Fruit fly (Drosophila melanogaster): ENCODE data around the gene Vha68-3.

The Vha68-3 gene

DNA sequence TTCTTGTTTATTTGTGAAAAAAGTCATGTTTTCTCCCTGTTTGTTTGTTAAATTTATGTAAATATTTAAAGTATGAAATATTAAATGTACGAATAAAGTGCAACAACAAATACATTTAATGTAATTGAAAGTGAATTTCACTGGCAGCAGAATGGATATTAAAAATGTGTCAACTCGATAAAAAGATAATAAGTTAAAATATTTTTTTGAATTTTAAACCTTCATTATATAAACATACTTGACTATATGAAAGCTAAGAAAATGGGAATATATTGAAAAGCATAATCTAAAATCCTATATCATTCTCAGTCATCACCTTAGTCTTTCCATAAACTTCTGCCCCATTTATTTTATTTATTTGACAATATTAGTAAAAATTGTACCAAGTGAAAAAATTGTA, at the start of gene Vha68-3:
Gene Vha68-3 (plus strand): TSS at position 301 of the 400 bp plus-strand sequence.
- no peak for TF ChIP-seq Dll (optimal IDR thresholded peaks at IDR 0.05)
- TF ChIP-seq pan (optimal IDR thresholded peaks at IDR 0.05) = no peak
- no peak for TF ChIP-seq psq (optimal IDR thresholded peaks at IDR 0.05)
- no peak for TF ChIP-seq usp (GFP tag; optimal IDR thresholded peaks at IDR 0.05)
- no peak for TF ChIP-seq EcR (GFP tag; optimal IDR thresholded peaks at IDR 0.05)
- no peak for TF ChIP-seq CG8478 (optimal IDR thresholded peaks at IDR 0.05)

DNA sequence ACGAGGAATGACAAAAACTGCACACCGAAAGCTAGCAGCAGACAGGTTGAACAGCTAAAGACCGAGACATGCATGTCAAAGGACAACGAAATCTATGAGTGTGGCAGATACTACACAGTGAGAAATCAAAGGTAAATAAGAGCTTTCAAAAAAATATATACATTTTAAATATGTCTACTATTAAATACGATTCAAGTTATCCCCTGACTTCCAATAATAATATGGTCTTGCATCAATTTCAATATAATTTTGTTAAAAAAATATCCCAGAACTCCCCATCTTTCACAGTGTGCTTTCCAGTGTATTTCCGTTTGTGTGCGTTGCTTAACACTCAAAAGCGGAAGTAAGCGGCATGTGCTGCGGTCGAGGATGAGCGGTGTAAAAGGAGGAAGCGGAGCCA, 45.6 kb upstream of the Vha68-3 start:
- TF ChIP-seq pan (optimal IDR thresholded peaks at IDR 0.05) (no peak), CG8478 (optimal IDR thresholded peaks at IDR 0.05) (no peak), Dll (optimal IDR thresholded peaks at IDR 0.05) (no peak), psq (optimal IDR thresholded peaks at IDR 0.05) (no peak), usp (GFP tag; optimal IDR thresholded peaks at IDR 0.05) (no peak), EcR (GFP tag; optimal IDR thresholded peaks at IDR 0.05) (no peak)

DNA sequence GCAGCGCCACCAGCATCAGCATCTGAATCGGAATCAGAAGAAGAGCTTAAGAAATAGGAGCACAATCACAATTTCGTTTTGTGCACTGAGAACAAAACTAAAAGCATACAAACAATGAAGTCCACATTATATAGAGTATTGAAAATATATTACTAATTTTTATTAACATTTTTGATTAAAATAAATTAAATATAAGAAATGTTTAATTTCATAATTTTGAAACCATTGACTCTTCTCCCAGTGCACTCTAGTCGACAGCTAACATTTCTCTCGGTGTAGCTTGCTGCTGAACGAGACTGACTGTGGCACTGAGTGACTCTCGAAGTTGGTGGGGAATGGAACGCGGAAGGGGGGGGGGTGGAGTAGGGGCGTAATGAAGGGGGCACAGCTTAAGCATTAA, 27.9 kb upstream of the Vha68-3 start:
- TF ChIP-seq CG8478 (optimal IDR thresholded peaks at IDR 0.05) (no peak), EcR (GFP tag; optimal IDR thresholded peaks at IDR 0.05) (no peak), Dll (optimal IDR thresholded peaks at IDR 0.05) (no peak), usp (GFP tag; optimal IDR thresholded peaks at IDR 0.05) (no peak), pan (optimal IDR thresholded peaks at IDR 0.05) (no peak), psq (optimal IDR thresholded peaks at IDR 0.05) (no peak)

DNA sequence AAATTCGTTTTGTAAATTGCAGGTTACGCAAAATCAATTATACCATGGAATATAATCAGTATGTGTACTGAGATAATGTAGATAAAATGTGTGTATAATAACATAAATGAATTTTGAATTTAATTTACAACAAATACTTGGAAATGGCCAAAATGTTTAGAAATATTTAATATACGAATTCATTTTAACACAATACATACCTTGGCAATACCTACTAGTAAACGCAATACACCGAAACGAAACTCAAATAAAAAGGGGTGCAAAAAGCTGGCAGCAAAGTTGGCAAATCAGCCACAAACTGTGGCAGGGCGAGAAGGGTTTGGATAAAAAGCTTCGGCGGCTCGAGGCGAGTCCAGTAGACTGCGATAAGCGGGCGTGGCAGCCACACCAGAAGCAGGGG, 12.3 kb upstream of the Vha68-3 start, which contains the start of gene CG16800:
Gene CG16800 (plus strand): TSS at position 301 of the 400 bp plus-strand sequence.
- TF ChIP-seq psq (optimal IDR thresholded peaks at IDR 0.05) (no peak), Dll (optimal IDR thresholded peaks at IDR 0.05) (no peak), CG8478 (optimal IDR thresholded peaks at IDR 0.05) (no peak), usp (GFP tag; optimal IDR thresholded peaks at IDR 0.05) (no peak), EcR (GFP tag; optimal IDR thresholded peaks at IDR 0.05) (no peak), pan (optimal IDR thresholded peaks at IDR 0.05) (no peak)

DNA sequence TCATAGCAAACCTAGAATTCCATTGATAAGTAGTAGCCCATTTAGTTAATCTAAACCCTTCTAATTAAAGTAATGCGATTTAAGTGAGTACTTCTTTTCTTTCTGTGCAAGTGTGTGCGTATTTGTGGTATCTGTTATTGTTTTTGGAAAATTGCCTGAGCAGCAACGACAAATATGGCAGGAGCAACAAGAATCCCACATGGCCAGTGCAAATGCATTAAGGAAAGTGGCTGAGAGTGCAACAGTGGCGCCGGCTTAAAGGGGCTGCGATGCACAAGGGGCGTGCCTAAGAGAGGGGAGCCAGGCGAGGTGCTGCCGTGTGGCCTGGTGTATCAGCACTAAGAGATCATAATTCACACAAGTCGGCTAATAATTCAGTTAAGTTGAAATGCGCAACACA, 9.0 kb upstream of the Vha68-3 start:
- TF ChIP-seq Dll (optimal IDR thresholded peaks at IDR 0.05) (no peak), pan (optimal IDR thresholded peaks at IDR 0.05) (no peak), EcR (GFP tag; optimal IDR thresholded peaks at IDR 0.05) (no peak), usp (GFP tag; optimal IDR thresholded peaks at IDR 0.05) (no peak), CG8478 (optimal IDR thresholded peaks at IDR 0.05) (no peak), psq (optimal IDR thresholded peaks at IDR 0.05) (no peak)

DNA sequence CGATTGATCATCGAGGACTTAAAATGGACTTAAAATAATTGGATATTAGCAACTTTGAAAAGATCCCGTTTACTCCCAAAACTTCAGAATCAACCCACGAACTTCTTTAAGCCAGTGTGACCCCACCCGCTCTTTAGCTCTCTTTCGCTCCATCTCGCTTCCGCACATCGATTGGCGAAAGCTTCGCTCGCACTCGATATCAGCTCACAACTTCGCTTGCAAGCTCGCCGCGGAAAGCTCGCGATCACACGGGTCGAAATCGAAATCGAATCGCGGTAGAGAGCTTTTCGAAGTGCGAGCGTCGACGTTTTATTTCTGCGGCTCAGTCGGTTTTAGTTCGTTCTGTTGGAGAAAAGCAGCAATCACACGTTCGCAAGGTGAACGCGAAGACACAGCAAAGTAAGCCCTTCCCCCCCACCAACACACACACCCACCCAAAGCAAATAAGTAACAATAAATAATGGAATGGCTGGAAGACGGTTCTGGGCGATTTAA, 4.5 kb upstream of the Vha68-3 start, which contains the start of gene Vha68-2:
Gene Vha68-2 (plus strand): TSS at position 278 of the 495 bp plus-strand sequence.
- no peak for TF ChIP-seq psq (optimal IDR thresholded peaks at IDR 0.05)
- no peak for TF ChIP-seq usp (GFP tag; optimal IDR thresholded peaks at IDR 0.05)
- TF ChIP-seq EcR (GFP tag; optimal IDR thresholded peaks at IDR 0.05) = no peak
- no peak for TF ChIP-seq CG8478 (optimal IDR thresholded peaks at IDR 0.05)
- TF ChIP-seq pan (optimal IDR thresholded peaks at IDR 0.05) = no peak
- TF ChIP-seq Dll (optimal IDR thresholded peaks at IDR 0.05) = no peak

DNA sequence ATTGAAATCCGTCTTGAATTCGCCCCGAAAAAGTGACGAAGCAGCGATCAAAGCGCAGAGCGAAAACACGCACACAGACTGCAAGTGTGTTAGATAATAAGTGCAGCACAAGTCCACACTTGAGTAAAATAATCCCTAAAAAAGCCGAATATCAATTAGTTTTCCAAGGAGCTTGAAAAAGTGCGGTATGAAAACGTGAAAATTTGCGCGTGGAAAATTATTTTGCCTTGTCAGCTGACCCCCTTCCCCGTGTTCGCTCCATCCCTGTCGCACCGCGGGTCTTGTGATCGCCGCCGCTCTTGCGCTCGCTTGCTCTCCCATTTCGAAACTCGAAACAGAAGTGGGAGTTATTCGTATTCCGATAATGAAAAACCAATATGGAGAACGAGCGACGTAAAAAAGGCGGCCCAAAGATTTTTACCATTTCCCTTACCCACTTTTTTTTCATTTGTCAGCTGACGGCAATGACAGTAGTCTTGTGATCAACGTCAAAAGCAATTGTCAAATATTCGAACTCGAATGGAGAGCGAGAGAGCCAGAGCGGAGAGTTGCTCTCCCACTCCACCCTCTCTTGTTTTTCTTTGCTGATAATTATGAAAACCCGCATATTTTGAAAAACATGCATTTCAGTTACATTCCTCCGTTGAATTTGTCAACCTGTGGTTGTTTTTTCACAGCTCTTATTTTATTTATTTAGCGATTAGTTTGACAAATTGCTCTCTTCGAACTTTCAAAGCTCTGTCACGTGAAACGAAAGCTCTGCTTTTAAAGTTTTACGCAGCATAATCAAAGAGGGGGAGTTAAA, 3.8 kb upstream of the Vha68-3 start:
- TF ChIP-seq pan (optimal IDR thresholded peaks at IDR 0.05) (no peak), Dll (optimal IDR thresholded peaks at IDR 0.05) (peak; percentile 34), usp (GFP tag; optimal IDR thresholded peaks at IDR 0.05) (no peak)

DNA sequence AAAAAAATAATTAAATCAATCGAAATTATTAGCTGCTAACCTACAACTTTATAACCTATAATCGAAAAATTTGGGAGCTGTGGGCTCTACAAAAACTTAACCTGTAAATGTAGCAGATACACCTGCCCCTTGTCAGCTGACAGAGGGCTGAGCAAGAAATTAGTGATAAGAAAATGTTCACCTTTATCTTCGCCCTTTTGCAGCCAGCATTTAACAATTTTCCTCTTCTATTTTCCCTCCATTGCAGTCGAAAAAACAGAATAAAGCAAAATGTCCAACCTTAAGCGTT, 3.3 kb upstream of the Vha68-3 start:
- no peak for TF ChIP-seq psq (optimal IDR thresholded peaks at IDR 0.05)
- TF ChIP-seq usp (GFP tag; optimal IDR thresholded peaks at IDR 0.05) = no peak
- TF ChIP-seq Dll (optimal IDR thresholded peaks at IDR 0.05) = no peak
- no peak for TF ChIP-seq CG8478 (optimal IDR thresholded peaks at IDR 0.05)
- TF ChIP-seq pan (optimal IDR thresholded peaks at IDR 0.05) = no peak
- TF ChIP-seq EcR (GFP tag; optimal IDR thresholded peaks at IDR 0.05) = no peak

DNA sequence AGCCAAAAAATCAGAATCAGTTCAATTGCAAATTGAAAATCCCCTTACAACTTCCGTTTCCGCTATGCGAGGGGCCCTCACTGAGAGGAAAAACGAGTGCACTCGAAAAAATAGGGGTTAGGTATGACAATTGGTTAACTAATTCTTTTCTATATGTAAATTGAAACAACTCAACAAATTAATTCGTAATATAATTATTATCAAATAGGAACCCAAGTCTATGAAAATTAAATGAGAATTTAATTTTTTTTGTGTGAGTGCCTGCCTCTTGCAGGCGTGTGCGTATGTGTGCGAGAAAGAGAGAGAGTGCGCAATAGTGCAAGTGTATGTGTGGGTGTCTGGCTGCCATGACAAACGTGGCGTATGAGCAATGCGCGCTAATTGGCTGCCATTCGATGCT, 3.5 kb downstream of the Vha68-3 start:
- TF ChIP-seq usp (GFP tag; optimal IDR thresholded peaks at IDR 0.05) (no peak), pan (optimal IDR thresholded peaks at IDR 0.05) (no peak), CG8478 (optimal IDR thresholded peaks at IDR 0.05) (no peak), Dll (optimal IDR thresholded peaks at IDR 0.05) (no peak), psq (optimal IDR thresholded peaks at IDR 0.05) (no peak), EcR (GFP tag; optimal IDR thresholded peaks at IDR 0.05) (no peak)

DNA sequence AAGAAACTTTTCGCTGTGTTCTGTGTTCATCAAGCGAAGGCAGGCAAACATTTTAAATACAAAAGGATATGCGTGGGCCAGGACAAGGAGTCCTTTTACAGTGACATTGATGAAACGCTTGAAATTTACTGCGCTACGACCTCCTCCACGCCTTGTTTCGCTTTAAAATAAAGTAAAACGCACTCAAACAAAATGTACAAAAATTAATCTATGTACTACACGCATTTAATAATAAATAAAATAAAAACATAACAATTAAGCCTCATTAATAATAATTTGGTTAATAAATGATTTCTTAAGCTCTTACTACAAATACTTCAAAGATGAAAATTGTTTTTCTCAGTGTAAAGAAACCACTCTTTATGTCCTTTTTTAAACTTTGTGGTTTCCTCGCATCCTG, 6.5 kb downstream of the Vha68-3 start:
- TF ChIP-seq pan (optimal IDR thresholded peaks at IDR 0.05) = no peak
- no peak for TF ChIP-seq psq (optimal IDR thresholded peaks at IDR 0.05)
- TF ChIP-seq CG8478 (optimal IDR thresholded peaks at IDR 0.05) = no peak
- TF ChIP-seq EcR (GFP tag; optimal IDR thresholded peaks at IDR 0.05) = no peak
- no peak for TF ChIP-seq usp (GFP tag; optimal IDR thresholded peaks at IDR 0.05)
- no peak for TF ChIP-seq Dll (optimal IDR thresholded peaks at IDR 0.05)

DNA sequence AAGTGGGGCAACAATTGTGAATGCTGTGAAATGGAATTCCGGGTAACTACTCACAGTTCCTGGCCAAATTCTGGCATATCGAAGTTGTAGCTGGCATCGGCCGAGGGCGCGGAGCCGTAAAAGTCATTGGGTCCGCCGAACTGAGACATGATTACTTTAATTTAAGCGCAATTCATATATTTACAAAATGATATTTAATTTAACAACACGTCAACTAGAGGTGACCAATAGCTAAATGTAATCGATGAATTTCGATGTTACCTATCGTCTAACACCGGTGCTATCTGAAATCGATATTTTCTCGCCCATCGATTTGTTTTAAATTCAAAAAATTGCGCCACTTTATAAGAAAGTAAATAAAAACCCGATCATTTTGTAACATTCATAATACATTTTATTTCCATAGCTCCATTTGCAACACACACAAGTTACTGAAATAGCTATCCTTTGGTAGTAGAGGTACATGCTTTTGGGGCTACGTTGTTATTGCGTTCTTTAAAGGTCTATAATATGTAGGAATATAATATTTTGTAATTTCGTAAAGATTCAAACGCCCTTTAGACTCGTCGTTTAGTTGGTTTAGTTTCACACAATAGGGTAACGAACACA, 21.9 kb downstream of the Vha68-3 start, which contains the start of gene Yip1d1:
Gene Yip1d1 (minus strand): TSS at position 243 of the 609 bp plus-strand sequence.
- TF ChIP-seq usp (GFP tag; optimal IDR thresholded peaks at IDR 0.05) = no peak
- no peak for TF ChIP-seq CG8478 (optimal IDR thresholded peaks at IDR 0.05)
- TF ChIP-seq Dll (optimal IDR thresholded peaks at IDR 0.05) = no peak
- no peak for TF ChIP-seq EcR (GFP tag; optimal IDR thresholded peaks at IDR 0.05)
- TF ChIP-seq pan (optimal IDR thresholded peaks at IDR 0.05) = no peak
- TF ChIP-seq psq (optimal IDR thresholded peaks at IDR 0.05) = no peak

DNA sequence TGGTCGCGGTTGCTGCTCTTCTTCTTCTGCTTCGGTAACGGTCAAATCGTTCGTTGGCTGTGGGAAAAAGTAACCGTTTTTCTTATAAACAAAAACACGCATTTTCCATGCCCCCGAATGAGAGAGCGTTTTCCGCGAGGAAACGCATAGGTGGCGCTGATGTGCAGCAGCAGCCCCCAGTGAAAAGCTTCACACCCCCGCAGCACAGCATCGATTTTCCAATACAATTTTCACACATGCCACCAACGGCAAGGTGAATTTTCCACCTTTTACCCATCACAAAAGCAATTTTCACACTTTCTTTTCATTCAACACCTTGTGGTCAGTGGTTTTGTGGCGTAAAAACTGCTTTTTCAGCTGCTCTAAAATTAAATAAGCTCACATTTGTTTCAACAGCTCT, 25.1 kb downstream of the Vha68-3 start:
- TF ChIP-seq EcR (GFP tag; optimal IDR thresholded peaks at IDR 0.05) (no peak), usp (GFP tag; optimal IDR thresholded peaks at IDR 0.05) (no peak), CG8478 (optimal IDR thresholded peaks at IDR 0.05) (no peak), psq (optimal IDR thresholded peaks at IDR 0.05) (no peak), Dll (optimal IDR thresholded peaks at IDR 0.05) (no peak), pan (optimal IDR thresholded peaks at IDR 0.05) (no peak)
